Worm (Caenorhabditis elegans): ENCODE results near the gene C34E7.3.

DNA sequence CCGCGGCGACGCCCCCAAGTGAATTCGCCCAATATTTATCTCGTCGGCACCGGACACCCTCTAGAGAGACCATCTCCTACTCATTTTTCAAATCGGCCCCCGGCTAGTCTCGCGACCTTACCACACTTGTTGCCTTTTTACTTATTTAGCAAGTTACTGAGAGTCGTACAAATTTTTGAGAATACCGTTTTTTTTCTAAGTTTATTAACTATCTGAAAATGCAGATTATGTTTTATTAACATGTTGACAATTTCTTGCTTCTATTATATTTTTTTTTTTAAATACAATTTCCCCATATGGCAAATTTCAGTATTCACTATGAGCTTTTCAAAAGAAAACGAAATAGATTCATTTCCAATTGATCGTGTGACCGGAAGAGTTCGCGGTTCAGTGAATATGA, 46.7 kb downstream of the C34E7.3 start, which contains the start of the genes F11C1.4 and F11C1.10:
- TF ChIP-seq fos-1 (tag; optimal IDR thresholded peaks at IDR 0.05) = no peak
- TF ChIP-seq fkh-10 (GFP tag; optimal IDR thresholded peaks at IDR 0.05) = no peak
- no peak for TF ChIP-seq nhr-77 (tag; optimal IDR thresholded peaks at IDR 0.05)
- no peak for TF ChIP-seq ceh-16 (tag; optimal IDR thresholded peaks at IDR 0.05)
- TF ChIP-seq elt-1 (tag; optimal IDR thresholded peaks at IDR 0.05) = no peak
